Worm (Caenorhabditis elegans): Measurements from ENCODE around the gene lec-3.

DNA sequence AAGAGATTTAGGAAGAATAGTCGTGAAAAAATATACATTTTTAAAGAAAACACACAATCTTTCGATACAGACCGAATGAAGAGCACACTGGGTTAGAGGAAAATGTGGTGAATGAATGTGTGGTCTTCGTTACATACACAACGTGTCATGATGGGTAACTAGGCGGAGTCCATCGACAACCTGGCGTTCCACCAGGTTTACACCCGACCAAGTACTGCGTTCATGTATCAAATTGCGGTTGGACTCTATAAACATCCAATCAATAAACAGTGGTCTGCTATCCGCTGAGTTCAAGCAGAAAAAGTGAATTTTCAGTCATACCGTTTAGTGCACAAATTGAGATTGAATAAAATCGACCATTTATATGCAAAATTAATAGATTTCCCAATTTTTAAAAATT is 9.2 kb upstream of the lec-3 start, which contains the start of gene sdz-38:
- no peak for TF ChIP-seq ceh-43 (GFP tag; optimal IDR thresholded peaks at IDR 0.05)
- TF ChIP-seq unc-62 (GFP tag; optimal IDR thresholded peaks at IDR 0.05) = no peak
- TF ChIP-seq unc-39 (tag; optimal IDR thresholded peaks at IDR 0.05) = no peak
- TF ChIP-seq mep-1 (tag; optimal IDR thresholded peaks at IDR 0.05) = no peak
- TF ChIP-seq ztf-11 (tag; optimal IDR thresholded peaks at IDR 0.05) = no peak
- TF ChIP-seq nhr-12 (tag; optimal IDR thresholded peaks at IDR 0.05) = no peak
- no peak for TF ChIP-seq nhr-237 (tag; optimal IDR thresholded peaks at IDR 0.05)
- TF ChIP-seq lin-13 (tag; optimal IDR thresholded peaks at IDR 0.05) = no peak
- no peak for TF ChIP-seq snpc-4 (tag; optimal IDR thresholded peaks at IDR 0.05)
- no peak for TF ChIP-seq elt-1 (tag; optimal IDR thresholded peaks at IDR 0.05; ENCODE audit: borderline replicate concordance, insufficient read depth)
- TF ChIP-seq drap-1 (GFP tag; optimal IDR thresholded peaks at IDR 0.05) = no peak
- TF ChIP-seq elt-3 (tag; optimal IDR thresholded peaks at IDR 0.05) = no peak
- no peak for TF ChIP-seq mls-2 (tag; optimal IDR thresholded peaks at IDR 0.05)
- TF ChIP-seq nhr-76 (tag; optimal IDR thresholded peaks at IDR 0.05) = no peak

Measured in whole organism, mixed stage, embryonic.